Worm (Caenorhabditis elegans): ENCODE measurements around the gene sre-21.

DNA sequence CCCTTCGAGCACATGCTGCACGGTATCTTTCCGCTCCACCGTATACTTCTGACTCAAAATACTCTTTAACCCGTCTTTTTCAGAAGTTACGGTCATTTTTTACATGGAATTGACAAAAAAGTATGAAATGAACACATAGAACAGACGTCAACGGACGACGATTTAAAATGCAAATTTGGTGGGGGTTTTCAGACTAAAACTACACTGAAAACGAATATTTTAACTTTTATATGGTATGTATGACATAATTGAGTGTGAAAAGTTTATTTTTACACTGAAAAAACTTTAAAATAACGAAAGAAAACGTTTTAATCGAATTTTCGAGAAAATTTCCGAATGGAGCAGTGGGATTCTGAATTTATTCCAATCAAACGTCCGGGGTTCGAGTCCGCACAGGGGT, 26.0 kb downstream of the sre-21 start, which contains the start of gene twk-36:
- TF ChIP-seq nhr-237 (tag; optimal IDR thresholded peaks at IDR 0.05): no peak
- TF ChIP-seq ZK546.5 (tag; optimal IDR thresholded peaks at IDR 0.05): no peak
- no peak for TF ChIP-seq ztf-4 (tag; optimal IDR thresholded peaks at IDR 0.05)
- TF ChIP-seq aly-2 (tag; optimal IDR thresholded peaks at IDR 0.05): no peak
- TF ChIP-seq snpc-4 (tag; optimal IDR thresholded peaks at IDR 0.05): no peak

All from whole organism, L2 larva.